Fruit fly (Drosophila melanogaster) whole organism, embryonic: Measurements from ENCODE around the gene Gmppb.

Source experiments
- Ada2b ChIP-seq: fragments of 200-800 bp; sonication (Bioruptor generic); IDR thresholded peaks from 2 replicates; pipeline ENCODE4 v1.3.6; 2022; ENCODE audit warnings: missing biosample characterization, missing genetic modification characterization
- Bteb2 ChIP-seq: fragments of 200-800 bp; sonication (Bioruptor generic); optimal IDR thresholded peaks from 2 replicates; lab custom pipeline; 2016; ENCODE audit warnings: missing biosample characterization, missing genetic modification characterization
- CG10147 ChIP-seq: fragments of 200-800 bp; sonication (Bioruptor generic); optimal IDR thresholded peaks from 2 replicates; lab custom pipeline; 2019; ENCODE audit warnings: missing biosample characterization, mild to moderate bottlenecking, missing genetic modification characterization, moderate library complexity
- CG12391 ChIP-seq: fragments of 200-800 bp; sonication (Bioruptor generic); optimal IDR thresholded peaks from 3 replicates; lab custom pipeline; 2018; ENCODE audit warnings: missing biosample characterization, mild to moderate bottlenecking, missing genetic modification characterization, moderate library complexity
- CG12942 ChIP-seq: fragments of 200-800 bp; sonication (Bioruptor generic); optimal IDR thresholded peaks from 3 replicates; lab custom pipeline; 2016; ENCODE audit warnings: missing biosample characterization, missing genetic modification characterization
- CG14014 ChIP-seq: fragments of 200-800 bp; sonication (Bioruptor generic); IDR thresholded peaks from 2 replicates; pipeline ENCODE4 v1.3.6; 2022; ENCODE audit warnings: missing biosample characterization, missing genetic modification characterization
- CG17612 ChIP-seq: fragments of 200-800 bp; sonication (Bioruptor generic); IDR thresholded peaks from 2 replicates; pipeline ENCODE4 v1.3.6; 2022; ENCODE audit warnings: missing biosample characterization, missing genetic modification characterization
- CG17829 ChIP-seq: fragments of 200-800 bp; optimal IDR thresholded peaks from 2 replicates; lab custom pipeline; 2019; ENCODE audit warnings: missing biosample characterization, mild to moderate bottlenecking, missing genetic modification characterization, moderate library complexity
- CG18619 ChIP-seq: fragments of 200-800 bp; sonication (Bioruptor generic); optimal IDR thresholded peaks from 3 replicates; lab custom pipeline; 2017; ENCODE audit warnings: missing biosample characterization, mild to moderate bottlenecking, missing genetic modification characterization
- CG30431 ChIP-seq: fragments of 200-800 bp; sonication (Bioruptor generic); optimal IDR thresholded peaks from 2 replicates; lab custom pipeline; 2017; ENCODE audit warnings: missing biosample characterization, missing genetic modification characterization
- CG32767 ChIP-seq: fragments of 200-800 bp; sonication (Bioruptor generic); IDR thresholded peaks from 2 replicates; pipeline ENCODE4 v1.3.6; 2022; ENCODE audit warnings: missing biosample characterization, missing genetic modification characterization
- CG33557 ChIP-seq: fragments of 200-800 bp; sonication (Bioruptor generic); optimal IDR thresholded peaks from 2 replicates; lab custom pipeline; 2019; ENCODE audit warnings: missing biosample characterization, mild to moderate bottlenecking, missing genetic modification characterization, moderate library complexity
- CG3838 ChIP-seq: fragments of 200-800 bp; sonication (Bioruptor generic); optimal IDR thresholded peaks from 3 replicates; lab custom pipeline; 2016; ENCODE audit warnings: missing biosample characterization, missing genetic modification characterization
- CG4282 ChIP-seq: fragments of 200-800 bp; sonication (Bioruptor generic); optimal IDR thresholded peaks from 2 replicates; lab custom pipeline; 2016; ENCODE audit warnings: missing biosample characterization, missing genetic modification characterization
- CG4854 ChIP-seq: fragments of 200-800 bp; sonication (Bioruptor generic); optimal IDR thresholded peaks from 2 replicates; lab custom pipeline; 2016; ENCODE audit warnings: missing biosample characterization, missing genetic modification characterization, inconsistent platforms
- CG7372 ChIP-seq: fragments of 200-800 bp; sonication (Bioruptor generic); IDR thresholded peaks from 2 replicates; pipeline ENCODE4 v1.3.6; 2022; ENCODE audit warnings: missing biosample characterization, missing genetic modification characterization
- CG7556 ChIP-seq: fragments of 200-800 bp; sonication (Bioruptor generic); optimal IDR thresholded peaks from 2 replicates; lab custom pipeline; 2017; ENCODE audit warnings: missing biosample characterization, mild to moderate bottlenecking, missing genetic modification characterization
- CG9437 ChIP-seq: fragments of 200-800 bp; sonication (Bioruptor generic); optimal IDR thresholded peaks from 2 replicates; lab custom pipeline; 2018; ENCODE audit warnings: missing biosample characterization, mild to moderate bottlenecking, missing genetic modification characterization
- CHES-1-like ChIP-seq: fragments of 200-800 bp; sonication (Bioruptor generic); optimal IDR thresholded peaks from 2 replicates; lab custom pipeline; 2016; ENCODE audit warnings: missing biosample characterization, missing genetic modification characterization
- D ChIP-seq, 2 experiments: fragments of 200-800 bp in 1 of 2; fragments of >200 bp in 1 of 2; sonication (Bioruptor generic) in 1 of 2; optimal IDR thresholded peaks; 2 replicates in 1 of 2; 3 replicates in 1 of 2; lab custom pipeline; 2017; ENCODE audit warnings: mild to moderate bottlenecking in 1 of 2, missing biosample characterization in 1 of 2, missing genetic modification characterization in 1 of 2, missing genetic modification reagents in 1 of 2
- Dip2 ChIP-seq: fragments of 200-800 bp; sonication (Bioruptor generic); IDR thresholded peaks from 2 replicates; pipeline ENCODE4 v1.3.6; 2022; ENCODE audit warnings: missing biosample characterization, missing genetic modification characterization
- Doc3 ChIP-seq: fragments of 200-800 bp; sonication (Bioruptor generic); IDR thresholded peaks from 3 replicates; pipeline ENCODE4 v1.3.6; 2022; ENCODE audit warnings: missing biosample characterization, missing genetic modification characterization; ENCODE audit not compliant: partially characterized antibody
- GATAe ChIP-seq: fragments of 200-800 bp; sonication (Bioruptor generic); conservative IDR thresholded peaks from 2 replicates; pipeline ENCODE4 v1.3.6; 2022; ENCODE audit warnings: missing biosample characterization, missing genetic modification characterization
- HLHmδ ChIP-seq: fragments of 200-800 bp; sonication (Bioruptor generic); optimal IDR thresholded peaks from 2 replicates; lab custom pipeline; 2018; ENCODE audit warnings: missing biosample characterization, mild to moderate bottlenecking, missing genetic modification characterization, moderate library complexity
- Lhr ChIP-seq: fragments of 200-800 bp; sonication (Bioruptor generic); optimal IDR thresholded peaks from 3 replicates; lab custom pipeline; 2017; ENCODE audit warnings: mild to moderate bottlenecking, missing biosample characterization, missing genetic modification reagents, missing genetic modification characterization
- Med ChIP-seq: fragments of 200-800 bp; sonication (Bioruptor generic); peaks from one replicate; lab custom pipeline; 2016; ENCODE audit warnings: missing biosample characterization, missing genetic modification characterization, mild to moderate bottlenecking, inconsistent platforms, moderate library complexity
- NFAT ChIP-seq: fragments of 200-800 bp; sonication (Bioruptor generic); IDR thresholded peaks from 2 replicates; pipeline ENCODE4 v1.3.6; 2022; ENCODE audit warnings: missing biosample characterization, missing genetic modification characterization
- Six4 ChIP-seq: fragments of 200-800 bp; sonication (Bioruptor generic); optimal IDR thresholded peaks from 2 replicates; lab custom pipeline; 2016; ENCODE audit warnings: missing biosample characterization, missing genetic modification characterization
- YL-1 ChIP-seq: fragments of 200-800 bp; sonication (Bioruptor generic); optimal IDR thresholded peaks from 3 replicates; lab custom pipeline; 2017; ENCODE audit warnings: missing biosample characterization, mild to moderate bottlenecking, missing genetic modification characterization
- ab ChIP-seq: fragments of 200-800 bp; sonication (Bioruptor generic); optimal IDR thresholded peaks from 2 replicates; lab custom pipeline; 2016; ENCODE audit warnings: missing biosample characterization, missing genetic modification characterization
- chif ChIP-seq, 2 experiments: fragments of 200-800 bp; sonication (Bioruptor generic); optimal IDR thresholded peaks; 3 replicates each; lab custom pipeline; 2016; ENCODE audit warnings: missing biosample characterization in 2 of 2, missing genetic modification characterization in 2 of 2
- chn ChIP-seq: fragments of 200-800 bp; sonication (Bioruptor generic); optimal IDR thresholded peaks from 2 replicates; lab custom pipeline; 2016; ENCODE audit warnings: missing biosample characterization, missing genetic modification characterization
- ems ChIP-seq: fragments of 200-800 bp; sonication (Bioruptor generic); optimal IDR thresholded peaks from 3 replicates; lab custom pipeline; 2016; ENCODE audit warnings: missing biosample characterization, missing genetic modification characterization
- exex ChIP-seq: fragments of 200-800 bp; sonication (Bioruptor generic); optimal IDR thresholded peaks from 4 replicates; lab custom pipeline; 2018; ENCODE audit warnings: missing biosample characterization, mild to moderate bottlenecking, missing genetic modification characterization, moderate library complexity
- fru ChIP-seq: fragments of >200 bp; optimal IDR thresholded peaks from 2 replicates; lab custom pipeline; 2017
- ftz-f1 ChIP-seq: fragments of 200-800 bp; sonication (Bioruptor generic); optimal IDR thresholded peaks from 2 replicates; lab custom pipeline; 2016; ENCODE audit warnings: missing biosample characterization, missing genetic modification characterization
- hbn ChIP-seq: fragments of 200-800 bp; sonication (Bioruptor generic); IDR thresholded peaks from 2 replicates; pipeline ENCODE4 v1.3.6; 2022; ENCODE audit warnings: missing biosample characterization, missing genetic modification characterization; ENCODE audit not compliant: partially characterized antibody
- jing ChIP-seq: fragments of 200-800 bp; sonication (Bioruptor generic); optimal IDR thresholded peaks from 2 replicates; lab custom pipeline; 2018; ENCODE audit warnings: missing biosample characterization, mild to moderate bottlenecking, missing genetic modification characterization
- jumu ChIP-seq: fragments of 200-800 bp; sonication (Bioruptor generic); optimal IDR thresholded peaks from 3 replicates; lab custom pipeline; 2016; ENCODE audit warnings: missing biosample characterization, missing genetic modification characterization
- lbe ChIP-seq: fragments of 200-800 bp; sonication (Bioruptor generic); optimal IDR thresholded peaks from 2 replicates; lab custom pipeline; 2016; ENCODE audit warnings: missing biosample characterization, mild to moderate bottlenecking, missing genetic modification characterization
- mam ChIP-seq: fragments of 200-800 bp; sonication (Bioruptor generic); optimal IDR thresholded peaks from 3 replicates; lab custom pipeline; 2016; ENCODE audit warnings: missing biosample characterization, missing genetic modification characterization
- nerfin-2 ChIP-seq: fragments of 200-800 bp; sonication (Bioruptor generic); IDR thresholded peaks from 2 replicates; pipeline ENCODE4 v1.3.6; 2022; ENCODE audit warnings: missing biosample characterization, missing genetic modification characterization; ENCODE audit not compliant: partially characterized antibody
- oc ChIP-seq: fragments of 200-800 bp; sonication (Bioruptor generic); optimal IDR thresholded peaks from 2 replicates; lab custom pipeline; 2018; ENCODE audit warnings: missing biosample characterization, mild to moderate bottlenecking, missing genetic modification characterization, moderate library complexity
- ranshi ChIP-seq: fragments of 200-800 bp; sonication (Bioruptor generic); IDR thresholded peaks from 2 replicates; pipeline ENCODE4 v1.3.6; 2022; ENCODE audit warnings: missing biosample characterization, missing genetic modification characterization
- rib ChIP-seq: fragments of 200-800 bp; sonication (Bioruptor generic); IDR thresholded peaks from 2 replicates; pipeline ENCODE4 v1.3.6; 2022; ENCODE audit warnings: missing biosample characterization, missing genetic modification characterization
- sc ChIP-seq, 3 experiments: fragments of >200 bp in 2 of 3; fragments of 200-800 bp in 1 of 3; sonication (Bioruptor generic) in 1 of 3; optimal IDR thresholded peaks; 2 replicates in 2 of 3; 3 replicates in 1 of 3; lab custom pipeline; 2017; ENCODE audit warnings: mild to moderate bottlenecking in 1 of 3, missing biosample characterization in 1 of 3, missing genetic modification characterization in 1 of 3, missing genetic modification reagents in 1 of 3
- schlank ChIP-seq: fragments of 200-800 bp; sonication (Bioruptor generic); optimal IDR thresholded peaks from 2 replicates; lab custom pipeline; 2018; ENCODE audit warnings: missing biosample characterization, mild to moderate bottlenecking, missing genetic modification characterization
- sr ChIP-seq: fragments of 200-800 bp; sonication (Bioruptor generic); IDR thresholded peaks from 3 replicates; pipeline ENCODE4 v1.3.6; 2022; ENCODE audit warnings: missing biosample characterization, missing genetic modification characterization
- toy ChIP-seq: fragments of 200-800 bp; sonication (Bioruptor generic); IDR thresholded peaks from 2 replicates; pipeline ENCODE4 v1.3.6; 2022; ENCODE audit warnings: missing biosample characterization, missing genetic modification characterization

Gene Gmppb

dm6 chr3R:4813172-4813716 is 2.0 kb downstream of the Gmppb start (continued):
- TF ChIP-seq CG12942 (GFP tag; lab: Kevin White, UChicago) (peak; percentile 26), Six4 (GFP tag; lab: Kevin White, UChicago) (peak; percentile 19), nerfin-2 (GFP tag; lab: Robert Waterston, UW) (peak; percentile 41; the same call in 1 of the 2 replicates), chn (GFP tag; lab: Kevin White, UChicago) (no peak), hbn (GFP tag; lab: Robert Waterston, UW) (peak; percentile 47; the same call in 1 of the 2 replicates), toy (GFP tag; lab: Robert Waterston, UW) (no peak), NFAT (GFP tag; lab: Robert Waterston, UW) (peak; percentile 38; the same call in 1 of the 2 replicates), CG32767 (no peak), mam (GFP tag; lab: Kevin White, UChicago) (no peak), chif (GFP tag; optimal IDR thresholded peaks at IDR 0.05; lab: Kevin White, UChicago) (no peak), ab (GFP tag; lab: Kevin White, UChicago) (no peak), fru (lab: Kevin White, UChicago) (no peak), CHES-1-like (GFP tag; lab: Kevin White, UChicago) (peak; percentile 28), jumu (GFP tag; lab: Kevin White, UChicago) (no peak), exex (peak; percentile 38), CG30431 (GFP tag; lab: Kevin White, UChicago) (peak; percentile 46), jing (GFP tag; lab: Kevin White, UChicago) (no peak), CG3838 (no peak), CG14014 (peak; percentile 47; the same call in 1 of the 2 replicates), GATAe (GFP tag; lab: Robert Waterston, UW) (peak; percentile 51; the same call in 1 of the 2 replicates), CG18619 (GFP tag; lab: Kevin White, UChicago) (peak; percentile 60), lbe (GFP tag; lab: Kevin White, UChicago) (peak; percentile 45), CG4282 (no peak), Doc3 (GFP tag; lab: Robert Waterston, UW) (peak; percentile 50; the same call in 1 of the 3 replicates), ftz-f1 (no peak), CG4854 (GFP tag; lab: Kevin White, UChicago) (peak; percentile 49), CG7556 (GFP tag; lab: Kevin White, UChicago) (peak; percentile 49), CG17612 (GFP tag; lab: Robert Waterston, UW) (no peak), ranshi (GFP tag; lab: Robert Waterston, UW) (peak; percentile 54), CG17829 (peak; percentile 41), CG33557 (GFP tag; lab: Kevin White, UChicago) (peak; percentile 90), Lhr (GFP tag; lab: Kevin White, UChicago) (peak; percentile 68), CG7372 (GFP tag; lab: Robert Waterston, UW) (peak; percentile 59), CG10147 (GFP tag; lab: Kevin White, UChicago) (peak; percentile 65), D (optimal IDR thresholded peaks at IDR 0.05; lab: Kevin White, UChicago) (no peak), D (GFP tag; optimal IDR thresholded peaks at IDR 0.05; lab: Kevin White, UChicago) (peak; percentile 65), CG12391 (tag; lab: Kevin White, UChicago) (peak; percentile 53), sr (GFP tag; lab: Robert Waterston, UW) (no peak; the same call in 1 of the 3 replicates), oc (peak; percentile 66), HLHmδ (GFP tag; lab: Kevin White, UChicago) (no peak), schlank (no peak), sc (optimal IDR thresholded peaks at IDR 0.05; lab: Kevin White, UChicago) (no peak), sc (GFP tag; optimal IDR thresholded peaks at IDR 0.05; lab: Kevin White, UChicago) (peak; percentile 79), rib (no peak), YL-1 (GFP tag; lab: Kevin White, UChicago) (peak; percentile 77), Dip2 (GFP tag; lab: Robert Waterston, UW) (no peak), Ada2b (peak; percentile 22; the same call in 1 of the 2 replicates), CG9437 (GFP tag; lab: Kevin White, UChicago) (no peak), Med (GFP tag; lab: Kevin White, UChicago) (peak; percentile 89), ems (GFP tag; lab: Kevin White, UChicago) (no peak), Bteb2 (peak; percentile 5)
